Worm (Caenorhabditis elegans) whole organism, midembryonic: ENCODE data around the gene try-8.

Experiments used
- cog-1 ChIP-seq: sonication (generic microtip); optimal IDR thresholded peaks from 2 replicates; lab custom pipeline; 2016; ENCODE audit warnings: missing genetic modification characterization, missing compliant biosample characterization
- klf-2 ChIP-seq: fragments of 200-800 bp; sonication (Bioruptor generic); conservative IDR thresholded peaks from 2 replicates; pipeline ENCODE4 v1.3.6; 2022; ENCODE audit warnings: missing genetic modification reagents, missing genetic modification characterization, missing compliant biosample characterization

ce11 chrV:7478404-7478803 lies 24.3 kb upstream of the try-8 start, which contains the start of gene str-190:
- TF ChIP-seq cog-1 (tag; lab: Kevin White, UChicago) (no peak), klf-2 (no peak)
